Fruit fly (Drosophila melanogaster): ENCODE results near the gene CG9389.

dm6 chr3L:21303659-21304058 is 33.3 kb upstream of the CG9389 start:
- TF ChIP-seq Myc (optimal IDR thresholded peaks at IDR 0.05), result no peak
- no peak for TF ChIP-seq psq (optimal IDR thresholded peaks at IDR 0.05)
- TF ChIP-seq ttk (optimal IDR thresholded peaks at IDR 0.05), result no peak
- TF ChIP-seq Sin3A (optimal IDR thresholded peaks at IDR 0.05), result no peak
- no peak for TF ChIP-seq insv (optimal IDR thresholded peaks at IDR 0.05)
- TF ChIP-seq h (optimal IDR thresholded peaks at IDR 0.05), result no peak
